Worm (Caenorhabditis elegans): Measurements from ENCODE around the gene pot-2.

Gene pot-2

ce11 chrII:14528233-14528802, 4.3 kb downstream of the pot-2 start, which contains the start of the genes F57C2.5 and spat-1 (continued):
- TF ChIP-seq mdl-1 (tag; optimal IDR thresholded peaks at IDR 0.05) (no peak), nhr-28 (tag; optimal IDR thresholded peaks at IDR 0.05) (peak; percentile 48), hlh-30 (tag; optimal IDR thresholded peaks at IDR 0.05; ENCODE audit: insufficient read depth) (peak; percentile 26), mdt-29 (GFP tag; IDR thresholded peaks at IDR 0.05) (no peak), nhr-25 (tag; optimal IDR thresholded peaks at IDR 0.05; ENCODE audit: borderline replicate concordance, insufficient read depth) (no peak), vab-7 (GFP tag; IDR thresholded peaks at IDR 0.05) (peak; percentile 59; the same call in 1 of the 2 replicates), R02D3.7 (tag; optimal IDR thresholded peaks at IDR 0.05) (no peak), nhr-111 (GFP tag; optimal IDR thresholded peaks at IDR 0.05) (no peak), gei-8 (GFP tag; optimal IDR thresholded peaks at IDR 0.05) (no peak), ctbp-1 (GFP tag; IDR thresholded peaks at IDR 0.05) (no peak), daf-8 (GFP tag; IDR thresholded peaks at IDR 0.05) (no peak), snpc-1.2 (GFP tag; IDR thresholded peaks at IDR 0.05) (no peak), set-16 (GFP tag; IDR thresholded peaks at IDR 0.05) (no peak), dve-1 (tag; optimal IDR thresholded peaks at IDR 0.05; ENCODE audit: insufficient read depth) (peak; percentile 58), lim-7 (GFP tag; IDR thresholded peaks at IDR 0.05) (no peak), lir-3 (tag; optimal IDR thresholded peaks at IDR 0.05) (no peak), nhr-237 (tag; optimal IDR thresholded peaks at IDR 0.05) (no peak), ZK337.2 (GFP tag; IDR thresholded peaks at IDR 0.05) (no peak), lin-15B (tag; optimal IDR thresholded peaks at IDR 0.05) (no peak), pha-4 (GFP tag; IDR thresholded peaks at IDR 0.05) (peak; percentile 10; the same call in 1 of the 2 replicates), pha-4 (tag; optimal IDR thresholded peaks at IDR 0.05) (peak; percentile 49), zip-2 (tag; optimal IDR thresholded peaks at IDR 0.05) (no peak), lin-13 (GFP tag; optimal IDR thresholded peaks at IDR 0.05) (no peak), unc-39 (tag; optimal IDR thresholded peaks at IDR 0.05) (no peak), attf-4 (tag; optimal IDR thresholded peaks at IDR 0.05) (no peak), daf-19 (GFP tag; conservative IDR thresholded peaks at IDR 0.05) (no peak), pqm-1 (tag; optimal IDR thresholded peaks at IDR 0.05) (peak; percentile 55), lin-39 (tag; optimal IDR thresholded peaks at IDR 0.05) (no peak), lsy-2 (tag; optimal IDR thresholded peaks at IDR 0.05) (peak; percentile 86 to 98), egl-43 (GFP tag; IDR thresholded peaks at IDR 0.05) (no peak), snpc-4 (tag; optimal IDR thresholded peaks at IDR 0.05) (no peak), ZK546.5 (tag; optimal IDR thresholded peaks at IDR 0.05) (no peak), sdz-12 (GFP tag; optimal IDR thresholded peaks at IDR 0.05) (no peak), dmd-8 (GFP tag; IDR thresholded peaks at IDR 0.05) (no peak), nhr-6 (tag; optimal IDR thresholded peaks at IDR 0.05) (peak; percentile 29), T26A8.4 (GFP tag; IDR thresholded peaks at IDR 0.05) (no peak), zip-11 (GFP tag; IDR thresholded peaks at IDR 0.05) (no peak), zfp-2 (tag; optimal IDR thresholded peaks at IDR 0.05) (no peak), nhr-11 (tag; optimal IDR thresholded peaks at IDR 0.05) (peak; percentile 45), spr-3 (GFP tag; optimal IDR thresholded peaks at IDR 0.05) (no peak), zag-1 (tag; optimal IDR thresholded peaks at IDR 0.05) (no peak), lin-38 (GFP tag; IDR thresholded peaks at IDR 0.05) (peak; percentile 54), tra-1 (GFP tag; IDR thresholded peaks at IDR 0.05) (no peak), mxl-3 (GFP tag; optimal IDR thresholded peaks at IDR 0.05) (no peak), jun-1 (tag; optimal IDR thresholded peaks at IDR 0.05) (no peak), ceh-82 (tag; optimal IDR thresholded peaks at IDR 0.05) (no peak), rbr-2 (tag; optimal IDR thresholded peaks at IDR 0.05) (peak; percentile 63), unc-62 (GFP tag; optimal IDR thresholded peaks at IDR 0.05 in 1 of 2) (peak in 1 of 2 experiments; percentile 73), unc-62 (tag; optimal IDR thresholded peaks at IDR 0.05) (no peak), ceh-62 (tag; optimal IDR thresholded peaks at IDR 0.05) (no peak), ces-1 (GFP tag; optimal IDR thresholded peaks at IDR 0.05) (no peak), D1046.2 (GFP tag; IDR thresholded peaks at IDR 0.05) (no peak), lin-1 (GFP tag; IDR thresholded peaks at IDR 0.05) (no peak)
